Fruit fly (Drosophila melanogaster): ENCODE results near the gene CG17147.

The CG17147 gene

DNA sequence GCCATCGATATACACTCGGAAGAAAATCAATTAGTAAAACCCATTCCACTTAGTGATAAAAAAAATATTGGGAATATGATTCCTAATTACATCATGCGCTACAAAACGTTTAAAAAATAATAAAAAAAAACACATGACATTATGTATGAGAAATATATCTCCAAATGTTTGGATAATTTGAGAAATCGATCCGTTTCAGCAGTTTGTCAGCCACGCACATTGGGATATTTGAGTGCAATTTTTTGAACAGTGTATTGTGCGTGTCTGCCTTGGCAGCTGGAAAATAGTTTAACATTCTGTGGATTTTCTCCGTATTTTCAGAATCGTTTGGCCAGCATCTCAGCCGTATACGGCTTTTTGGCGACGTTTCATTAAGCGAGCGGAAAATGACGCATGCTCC lies 45.6 kb upstream of the CG17147 start (continued):
- peak; percentile 60 for TF ChIP-seq CG18599 (GFP tag; optimal IDR thresholded peaks at IDR 0.05)
- no peak for TF ChIP-seq Nf-YC (tag; optimal IDR thresholded peaks at IDR 0.05)
- peak; percentile 23 for TF ChIP-seq CG7556 (GFP tag; optimal IDR thresholded peaks at IDR 0.05)
- no peak for TF ChIP-seq cato (GFP tag; optimal IDR thresholded peaks at IDR 0.05; ENCODE audit: borderline replicate concordance)
- no peak for TF ChIP-seq Optix (GFP tag; IDR thresholded peaks at IDR 0.05)
- peak; percentile 53 for TF ChIP-seq CG2120 (GFP tag; optimal IDR thresholded peaks at IDR 0.05)
- no peak for TF ChIP-seq CG18619 (GFP tag; optimal IDR thresholded peaks at IDR 0.05)
- no peak for TF ChIP-seq CG9817 (tag; optimal IDR thresholded peaks at IDR 0.05)
- TF ChIP-seq CG43689 (GFP tag; IDR thresholded peaks at IDR 0.05): no peak
- TF ChIP-seq trh (GFP tag; optimal IDR thresholded peaks at IDR 0.05): no peak
- no peak for TF ChIP-seq Sin3A (optimal IDR thresholded peaks at IDR 0.05)

DNA sequence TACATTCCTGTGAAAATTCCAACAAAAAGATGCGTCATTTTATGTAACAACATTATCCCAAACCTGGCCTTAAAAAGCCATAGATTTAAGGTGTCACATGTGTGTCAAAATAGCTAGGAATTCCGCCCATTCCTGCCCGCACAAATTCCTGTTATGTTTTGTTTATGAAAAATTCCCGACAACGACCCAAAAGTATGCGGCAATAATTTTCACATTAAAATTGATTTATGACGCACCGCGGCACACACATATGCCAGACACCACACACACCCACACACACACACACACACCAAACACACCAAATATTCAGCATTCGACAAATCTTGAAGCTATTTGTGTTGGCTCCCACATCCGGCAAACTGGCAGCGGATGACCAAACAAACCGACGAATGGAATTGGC lies 40.9 kb upstream of the CG17147 start:
- TF ChIP-seq CG4424 (GFP tag; optimal IDR thresholded peaks at IDR 0.05): no peak
- peak; percentile 59 for TF ChIP-seq sd (tag; optimal IDR thresholded peaks at IDR 0.05)
- peak; percentile 65 for TF ChIP-seq cg (GFP tag; optimal IDR thresholded peaks at IDR 0.05)
- TF ChIP-seq cad (GFP tag; optimal IDR thresholded peaks at IDR 0.05): peak; percentile 43
- peak; percentile 3 for TF ChIP-seq Med (GFP tag)
- 0 out of 4 replicates have a peak, but pooled peaks have one; percentile 13 for TF ChIP-seq chinmo (GFP tag; IDR thresholded peaks at IDR 0.05; ENCODE audit: partially characterized antibody)
- TF ChIP-seq Ets65A (GFP tag): no peak
- TF ChIP-seq CG6689 (GFP tag; IDR thresholded peaks at IDR 0.05): no peak

DNA sequence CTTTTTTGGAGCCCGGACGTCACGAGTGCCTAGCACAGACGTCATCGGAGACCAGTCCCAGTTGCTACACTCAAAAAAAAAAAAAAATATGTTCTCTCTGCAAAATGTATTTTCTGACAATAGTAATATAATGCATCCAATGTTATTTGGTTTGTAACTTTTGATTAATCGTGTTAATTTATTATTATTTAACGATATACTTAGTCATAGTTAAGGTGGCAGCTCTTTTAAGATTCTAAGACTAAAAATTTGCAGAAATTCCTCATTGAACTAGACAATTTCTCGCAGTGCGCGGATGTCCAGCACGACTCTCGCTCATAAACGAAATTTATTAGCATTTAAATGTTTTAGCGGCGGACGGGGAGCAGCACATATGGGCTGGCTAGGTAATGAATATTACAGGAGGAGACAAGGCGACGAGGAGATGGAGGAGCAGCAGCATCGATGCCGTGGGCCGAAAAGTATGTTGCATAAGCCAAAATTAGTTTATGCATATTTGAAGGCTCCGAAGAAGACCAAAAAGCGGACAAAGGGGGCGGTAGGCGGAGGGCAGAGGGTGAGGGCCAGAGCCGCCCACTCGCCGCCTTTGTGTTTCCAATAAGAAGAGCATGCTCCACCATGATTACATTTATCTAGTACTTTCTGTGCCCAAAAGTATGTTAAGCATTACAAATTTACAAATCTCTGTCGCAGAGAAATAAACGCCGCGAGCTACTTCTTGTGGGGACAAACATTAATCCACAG lies 40.2 kb upstream of the CG17147 start:
- TF ChIP-seq mld (GFP tag; IDR thresholded peaks at IDR 0.05; ENCODE audit: partially characterized antibody) (no peak), Kr (GFP tag; optimal IDR thresholded peaks at IDR 0.05) (no peak), Hr78 (GFP tag; optimal IDR thresholded peaks at IDR 0.05) (no peak), Drgx (GFP tag; IDR thresholded peaks at IDR 0.05) (peak; percentile 56), CG31224 (GFP tag; IDR thresholded peaks at IDR 0.05) (0 out of 2 replicates have a peak, but pooled peaks have one; percentile 5), pnt (GFP tag; optimal IDR thresholded peaks at IDR 0.05) (no peak), Max (GFP tag; optimal IDR thresholded peaks at IDR 0.05) (peak; percentile 9), schlank (tag; optimal IDR thresholded peaks at IDR 0.05) (no peak), ro (GFP tag; IDR thresholded peaks at IDR 0.05) (no peak), CkIIα-i1 (GFP tag; IDR thresholded peaks at IDR 0.05) (no peak), CG6854 (GFP tag; optimal IDR thresholded peaks at IDR 0.05) (no peak), CG6175 (GFP tag; IDR thresholded peaks at IDR 0.05) (no peak), hb (GFP tag; IDR thresholded peaks at IDR 0.05; ENCODE audit: partially characterized antibody) (no peak), CG32532 (GFP tag; IDR thresholded peaks at IDR 0.05) (peak; percentile 29; the same call in 1 of the 2 replicates), CG17361 (GFP tag; IDR thresholded peaks at IDR 0.05) (peak; percentile 61; the same call in 2 of the 3 replicates), disco-r (GFP tag; optimal IDR thresholded peaks at IDR 0.05) (no peak), bowl (GFP tag; IDR thresholded peaks at IDR 0.05) (no peak), CG6683 (GFP tag; optimal IDR thresholded peaks at IDR 0.05) (no peak), peb (GFP tag; IDR thresholded peaks at IDR 0.05) (no peak), vnd (GFP tag; IDR thresholded peaks at IDR 0.05; ENCODE audit: partially characterized antibody) (no peak), tap (tag; optimal IDR thresholded peaks at IDR 0.05) (peak; percentile 7), Sry-δ (GFP tag; optimal IDR thresholded peaks at IDR 0.05) (peak; percentile 7), Dll (GFP tag; IDR thresholded peaks at IDR 0.05; ENCODE audit: partially characterized antibody) (no peak), Deaf1 (tag; optimal IDR thresholded peaks at IDR 0.05) (peak; percentile 21), CG14050 (GFP tag; IDR thresholded peaks at IDR 0.05) (no peak), CG11093 (GFP tag; IDR thresholded peaks at IDR 0.05) (no peak), Bteb2 (GFP tag; optimal IDR thresholded peaks at IDR 0.05) (no peak), Fer1 (GFP tag; optimal IDR thresholded peaks at IDR 0.05) (peak; percentile 53), CG7987 (GFP tag; optimal IDR thresholded peaks at IDR 0.05) (no peak)

All from whole organism, embryonic.